Worm (Caenorhabditis elegans) whole organism, L4 larva: ENCODE results near the gene kin-26.

Experiments used
- Y48G9A.11 ChIP-seq: fragments of 200-800 bp; sonication (Bioruptor generic); IDR thresholded peaks from 2 replicates; pipeline ENCODE4 v1.3.6; 2022; ENCODE audit warnings: missing genetic modification reagents, missing genetic modification characterization, missing compliant biosample characterization
- daf-12 ChIP-seq: fragments of 150-350 bp; optimal IDR thresholded peaks from 2 replicates; lab custom pipeline; 2014; ENCODE audit warnings: missing biosample characterization, missing genetic modification reagents, missing genetic modification characterization
- daf-16 ChIP-seq, 3 experiments: sonication (generic microtip); optimal IDR thresholded peaks; 2 replicates each; lab custom pipeline; 2016 to 2017; ENCODE audit warnings: missing genetic modification characterization in 3 of 3, missing genetic modification reagents in 3 of 3, mild to moderate bottlenecking in 2 of 3, missing compliant biosample characterization in 2 of 3, missing biosample characterization in 1 of 3, moderate library complexity in 1 of 3
- lin-38 ChIP-seq: fragments of 200-800 bp; sonication (Bioruptor generic); IDR thresholded peaks from 2 replicates; pipeline ENCODE4 v1.3.6; 2022; ENCODE audit warnings: missing genetic modification reagents, missing genetic modification characterization, missing compliant biosample characterization
- lsy-2 ChIP-seq, 2 experiments: fragments of 150-350 bp in 1 of 2; sonication (generic microtip) in 1 of 2; optimal IDR thresholded peaks; 2 replicates each; lab custom pipeline; 2014 to 2017; ENCODE audit warnings: missing biosample characterization in 2 of 2, missing genetic modification characterization in 2 of 2
- mdt-29 ChIP-seq: fragments of 200-800 bp; sonication (Bioruptor generic); IDR thresholded peaks from 2 replicates; pipeline ENCODE4 v1.3.6; 2022; ENCODE audit warnings: missing genetic modification reagents, missing genetic modification characterization, missing compliant biosample characterization
- unc-39 ChIP-seq: sonication (generic microtip); optimal IDR thresholded peaks from 2 replicates; lab custom pipeline; 2017; ENCODE audit warnings: missing biosample characterization, missing genetic modification characterization

DNA sequence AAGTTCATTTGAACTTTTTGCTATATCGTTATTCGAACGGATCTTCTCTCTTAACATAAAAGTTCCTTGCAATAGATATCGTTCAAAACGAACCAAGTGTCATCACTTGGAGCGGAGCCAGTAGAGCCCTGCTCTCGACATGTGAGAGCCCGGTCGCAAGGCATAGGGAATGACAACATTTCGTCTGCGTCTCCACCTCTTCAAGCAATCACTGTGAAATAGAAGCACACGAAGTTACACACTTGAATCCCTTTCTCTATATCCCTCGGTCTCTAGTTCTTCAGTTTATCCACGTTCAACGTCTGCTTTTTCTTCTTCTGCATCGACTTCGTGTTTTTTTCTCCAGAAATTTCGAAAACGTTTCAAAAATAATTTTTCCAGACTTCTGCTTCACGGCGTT lies 25.7 kb upstream of the kin-26 start, which contains the start of gene C49H3.6:
- TF ChIP-seq unc-39 (tag; lab: Kevin White, UChicago) (no peak), daf-16 (GFP tag; optimal IDR thresholded peaks at IDR 0.05; lab: Kevin White, UChicago) (peak in 1 of 2 experiments; percentile 25), daf-16 (tag; optimal IDR thresholded peaks at IDR 0.05; lab: Kevin White, UChicago) (no peak), lsy-2 (tag; optimal IDR thresholded peaks at IDR 0.05; lab: Kevin White, UChicago) (peak in 1 of 2 experiments; percentile 75), daf-12 (tag; lab: Kevin White, UChicago) (no peak), mdt-29 (GFP tag; lab: Robert Waterston, UW) (no peak), lin-38 (GFP tag; lab: Robert Waterston, UW) (no peak), Y48G9A.11 (GFP tag; lab: Robert Waterston, UW) (no peak)
